Fruit fly (Drosophila melanogaster): ENCODE results near the gene CG14005.
A peak's percentile ranks its signal among the peaks of the same experiment; 100 is the strongest.

CG14005 gene

DNA sequence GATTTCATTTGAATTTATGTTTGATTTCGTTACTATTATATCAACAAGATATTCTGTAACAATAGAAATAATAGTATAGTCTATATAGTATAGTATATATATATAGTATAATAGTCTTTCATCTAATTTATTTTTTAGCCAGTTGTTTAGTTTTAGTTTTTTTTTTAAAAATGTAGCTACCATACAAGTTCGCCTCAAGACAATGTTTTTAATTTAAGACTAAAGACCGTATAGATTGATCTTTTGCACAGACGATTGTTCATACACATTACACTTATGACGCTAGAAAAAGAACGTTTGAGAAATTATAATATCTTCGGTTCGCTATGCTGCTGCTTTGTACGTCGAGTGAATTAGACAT is 1.4 kb downstream of the CG14005 start:
- TF ChIP-seq CG8301 (tag; optimal IDR thresholded peaks at IDR 0.05) = no peak
- no peak for TF ChIP-seq fd96Ca (GFP tag; IDR thresholded peaks at IDR 0.05)
- TF ChIP-seq Pif1B (GFP tag; optimal IDR thresholded peaks at IDR 0.05) = no peak
- no peak for TF ChIP-seq CG17806 (tag; optimal IDR thresholded peaks at IDR 0.05)
- TF ChIP-seq CG9948 (tag; optimal IDR thresholded peaks at IDR 0.05) = no peak
- no peak for TF ChIP-seq CG12605 (GFP tag; IDR thresholded peaks at IDR 0.05)
- no peak for TF ChIP-seq CG14655 (GFP tag; optimal IDR thresholded peaks at IDR 0.05)
- TF ChIP-seq CG32121 (GFP tag; IDR thresholded peaks at IDR 0.05) = no peak
- no peak for TF ChIP-seq EcR (GFP tag; optimal IDR thresholded peaks at IDR 0.05)

DNA sequence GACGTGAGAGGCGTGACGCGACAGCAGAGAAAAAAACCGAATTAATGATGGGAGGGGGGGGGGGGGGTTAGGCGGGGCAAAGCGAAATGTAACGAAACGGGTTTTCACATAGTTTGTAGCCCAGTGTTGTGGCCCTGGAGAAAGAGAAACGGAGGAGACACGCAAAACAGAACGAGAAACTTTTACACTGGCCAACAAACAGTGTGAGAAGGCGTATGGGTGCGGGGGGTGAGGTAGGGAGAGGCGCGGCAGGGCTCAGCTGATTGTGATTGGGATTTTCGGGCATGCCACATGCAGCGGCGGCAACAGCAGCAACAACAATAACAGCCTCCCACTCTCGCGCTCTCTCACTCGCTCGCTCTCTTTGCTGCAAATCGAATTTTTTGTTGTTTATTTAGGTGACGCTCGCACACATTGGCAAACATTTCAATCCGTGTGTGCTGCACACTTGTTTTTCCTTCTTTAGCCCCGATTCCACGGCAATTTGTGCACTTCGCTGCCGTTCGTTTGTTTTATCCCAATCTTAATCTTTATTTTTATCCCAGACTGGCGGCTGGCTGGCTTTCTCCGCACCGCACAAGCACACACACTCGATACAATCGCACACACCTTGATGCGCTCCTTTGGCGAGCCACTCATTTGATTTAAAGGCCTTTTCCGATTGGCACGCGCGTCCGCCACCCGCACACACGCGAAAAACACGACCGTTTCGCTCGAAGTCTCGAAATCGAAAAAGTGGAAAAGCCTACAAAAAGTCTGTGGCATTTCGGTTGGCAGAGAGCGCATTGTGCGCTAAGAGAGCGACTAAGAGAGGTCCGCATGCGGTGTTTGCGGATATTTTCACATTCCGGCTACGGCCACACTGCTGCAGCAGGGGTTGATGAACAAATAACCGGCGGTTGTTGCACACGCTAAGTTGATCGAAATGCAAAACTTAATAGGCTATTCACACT is 2.1 kb downstream of the CG14005 start, which contains the start of gene CG9171:
TSS of gene CG9171 (minus strand) at position 819 of the 953 bp plus-strand sequence.
- peak; percentile 40 for TF ChIP-seq CG13204 (GFP tag; optimal IDR thresholded peaks at IDR 0.05)
- TF ChIP-seq fd96Ca (GFP tag; IDR thresholded peaks at IDR 0.05) = peak; percentile 17; the same call in 2 of the 3 replicates
- no peak for TF ChIP-seq CG10348 (GFP tag; IDR thresholded peaks at IDR 0.05)
- no peak for TF ChIP-seq D1 (tag; optimal IDR thresholded peaks at IDR 0.05)
- no peak for TF ChIP-seq CG34367 (tag; optimal IDR thresholded peaks at IDR 0.05)
- peak; percentile 61 for TF ChIP-seq CG14655 (GFP tag; optimal IDR thresholded peaks at IDR 0.05)
- no peak for TF ChIP-seq Snoo (tag; optimal IDR thresholded peaks at IDR 0.05)
- TF ChIP-seq Pif1B (GFP tag; optimal IDR thresholded peaks at IDR 0.05) = no peak
- TF ChIP-seq Pif1A (GFP tag; optimal IDR thresholded peaks at IDR 0.05) = peak; percentile 13
- peak; percentile 24 for TF ChIP-seq CG8159 (tag; optimal IDR thresholded peaks at IDR 0.05)
- TF ChIP-seq CG32121 (GFP tag; IDR thresholded peaks at IDR 0.05) = peak; percentile 18; the same call in 1 of the 2 replicates
- peak; percentile 11 for TF ChIP-seq CG8301 (tag; optimal IDR thresholded peaks at IDR 0.05)
- no peak for TF ChIP-seq CG9948 (tag; optimal IDR thresholded peaks at IDR 0.05)
- no peak for TF ChIP-seq rn (GFP tag; IDR thresholded peaks at IDR 0.05)
- TF ChIP-seq CG12605 (GFP tag; IDR thresholded peaks at IDR 0.05) = peak; percentile 30; the same call in 1 of the 2 replicates
- peak; percentile 36; the same call in 1 of the 2 replicates for TF ChIP-seq Ets98B (GFP tag; IDR thresholded peaks at IDR 0.05)
- TF ChIP-seq CG17806 (tag; optimal IDR thresholded peaks at IDR 0.05) = no peak
- peak; percentile 50; the same call in 1 of the 3 replicates for TF ChIP-seq CG4496 (GFP tag; IDR thresholded peaks at IDR 0.05)
- peak; percentile 45 for TF ChIP-seq gl (tag; optimal IDR thresholded peaks at IDR 0.05)
- TF ChIP-seq EcR (GFP tag; optimal IDR thresholded peaks at IDR 0.05) = peak; percentile 4
- TF ChIP-seq CG15710 (tag; optimal IDR thresholded peaks at IDR 0.05) = peak; percentile 23

DNA sequence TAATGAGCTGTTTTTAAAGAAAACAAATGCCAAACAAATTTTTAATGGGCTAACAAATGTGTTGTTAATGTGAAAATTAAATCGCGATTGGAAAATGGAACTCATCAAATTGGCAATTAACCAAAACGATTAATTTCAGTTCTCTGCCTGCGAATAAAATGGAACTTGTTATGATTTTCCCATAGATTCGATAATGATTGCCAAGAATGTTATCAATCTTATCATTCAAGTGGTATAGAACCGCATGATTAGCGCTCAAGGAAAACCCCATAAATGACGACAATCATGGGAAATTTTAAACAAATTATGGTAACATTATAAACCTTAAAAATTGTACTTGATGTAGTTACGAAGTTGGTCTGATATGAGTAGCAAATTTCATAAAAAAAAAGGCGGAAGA is 3.1 kb downstream of the CG14005 start:
- TF ChIP-seq Snoo (tag; optimal IDR thresholded peaks at IDR 0.05) = no peak

DNA sequence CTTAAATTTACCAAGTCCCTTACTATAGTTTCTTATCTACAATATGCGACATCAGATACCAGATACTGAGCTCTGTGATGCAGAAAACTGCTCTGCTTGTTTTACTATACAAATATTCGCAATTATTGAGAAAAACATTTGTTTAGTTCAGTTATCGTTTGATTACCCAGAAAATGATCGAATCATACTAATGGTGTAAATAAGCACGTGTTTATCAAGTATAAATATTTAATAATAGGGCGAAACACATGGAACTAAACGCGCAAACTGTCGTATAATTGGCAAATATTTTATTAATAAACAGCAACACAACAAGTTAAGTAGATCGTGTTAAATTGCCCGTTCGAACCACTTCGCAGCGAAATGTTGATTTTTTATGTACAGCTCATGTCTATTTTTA is 3.8 kb downstream of the CG14005 start:
- TF ChIP-seq D1 (tag; optimal IDR thresholded peaks at IDR 0.05) = no peak
- TF ChIP-seq Pif1B (GFP tag; optimal IDR thresholded peaks at IDR 0.05) = peak; percentile 20
- TF ChIP-seq CG8159 (tag; optimal IDR thresholded peaks at IDR 0.05) = peak; percentile 15
- peak; percentile 22 for TF ChIP-seq CG14655 (GFP tag; optimal IDR thresholded peaks at IDR 0.05)
- TF ChIP-seq CG17806 (tag; optimal IDR thresholded peaks at IDR 0.05) = peak; percentile 4
- peak; percentile 27 for TF ChIP-seq Pif1A (GFP tag; optimal IDR thresholded peaks at IDR 0.05)
- TF ChIP-seq CG32121 (GFP tag; IDR thresholded peaks at IDR 0.05) = 0 out of 2 replicates have a peak, but pooled peaks have one; percentile 11
- TF ChIP-seq CG9948 (tag; optimal IDR thresholded peaks at IDR 0.05) = peak; percentile 7
- no peak for TF ChIP-seq fd96Ca (GFP tag; IDR thresholded peaks at IDR 0.05)
- TF ChIP-seq gl (tag; optimal IDR thresholded peaks at IDR 0.05) = peak; percentile 35
- no peak for TF ChIP-seq CG34367 (tag; optimal IDR thresholded peaks at IDR 0.05)

DNA sequence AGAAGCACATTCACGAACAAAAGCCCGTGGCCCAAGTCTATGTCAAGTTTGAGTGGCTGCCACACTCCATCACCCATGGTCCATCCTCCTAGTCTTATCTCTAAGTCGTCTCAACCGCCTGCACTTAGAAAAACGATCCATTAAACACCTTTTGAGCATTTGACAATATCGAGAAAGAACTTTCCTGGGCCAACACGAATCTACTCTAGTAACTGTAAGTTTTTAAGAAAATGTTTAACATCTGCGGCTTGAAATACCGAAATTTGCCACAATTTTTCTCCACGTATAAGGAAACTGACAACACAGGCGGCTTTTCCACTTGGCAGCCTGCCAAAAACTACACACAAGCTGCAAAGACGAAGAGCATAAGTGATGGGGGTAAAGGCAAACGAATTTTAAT is 6.6 kb downstream of the CG14005 start:
- TF ChIP-seq Ets98B (GFP tag; IDR thresholded peaks at IDR 0.05) (no peak; the same call in 1 of the 2 replicates), CG8301 (tag; optimal IDR thresholded peaks at IDR 0.05) (peak; percentile 40), CG14655 (GFP tag; optimal IDR thresholded peaks at IDR 0.05) (peak; percentile 58), D1 (tag; optimal IDR thresholded peaks at IDR 0.05) (no peak), rn (GFP tag; IDR thresholded peaks at IDR 0.05) (no peak), CG4496 (GFP tag; IDR thresholded peaks at IDR 0.05) (no peak), fd96Ca (GFP tag; IDR thresholded peaks at IDR 0.05) (no peak), CG12605 (GFP tag; IDR thresholded peaks at IDR 0.05) (no peak), Pif1B (GFP tag; optimal IDR thresholded peaks at IDR 0.05) (no peak), CG10348 (GFP tag; IDR thresholded peaks at IDR 0.05) (no peak)

DNA sequence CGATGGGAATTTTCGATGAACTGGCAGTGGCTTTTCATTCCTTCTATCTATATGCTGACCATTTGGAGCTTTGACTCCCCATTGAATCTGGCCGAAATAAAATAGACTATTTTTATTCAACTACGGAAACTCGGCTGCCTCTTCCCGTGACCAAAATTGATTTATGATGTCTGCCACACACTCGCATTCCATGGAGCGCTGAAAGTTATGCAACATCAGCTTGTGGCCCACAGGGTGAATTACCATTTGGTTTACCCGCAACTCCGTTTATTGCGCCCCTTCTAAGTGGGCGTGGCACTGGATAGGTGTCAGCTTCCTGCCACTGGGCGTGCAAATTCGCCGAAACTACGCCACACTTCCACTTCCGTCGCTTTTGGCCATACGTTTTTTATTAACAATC is 8.7 kb downstream of the CG14005 start:
- no peak for TF ChIP-seq Pif1A (GFP tag; optimal IDR thresholded peaks at IDR 0.05)
- no peak for TF ChIP-seq Snoo (tag; optimal IDR thresholded peaks at IDR 0.05)
- TF ChIP-seq CG13204 (GFP tag; optimal IDR thresholded peaks at IDR 0.05) = no peak
